Worm (Caenorhabditis elegans) whole organism, mixed stage, embryonic: ENCODE data around the gene T11B7.2.

ENCODE experiments used
- bed-3 ChIP-seq: fragments of 200-800 bp; sonication (Bioruptor generic); optimal IDR thresholded peaks from 3 replicates; lab custom pipeline; 2018; ENCODE audit warnings: mild to moderate bottlenecking, missing genetic modification characterization, moderate library complexity, missing compliant biosample characterization
- blmp-1 ChIP-seq: fragments of 150-350 bp; optimal IDR thresholded peaks from 2 replicates; lab custom pipeline; 2014; ENCODE audit warnings: missing biosample characterization, missing genetic modification characterization
- ceh-39 ChIP-seq: fragments of 150-350 bp; optimal IDR thresholded peaks from 2 replicates; lab custom pipeline; 2014; ENCODE audit warnings: missing biosample characterization, missing genetic modification characterization
- ceh-43 ChIP-seq: fragments of 200-800 bp; sonication (Bioruptor generic); optimal IDR thresholded peaks from 2 replicates; lab custom pipeline; 2018; ENCODE audit warnings: mild to moderate bottlenecking, missing genetic modification characterization, moderate library complexity, missing compliant biosample characterization
- ceh-83 ChIP-seq: fragments of 200-800 bp; sonication (Bioruptor generic); optimal IDR thresholded peaks from 2 replicates; lab custom pipeline; 2018; ENCODE audit warnings: mild to moderate bottlenecking, missing genetic modification characterization, missing compliant biosample characterization
- ces-1 ChIP-seq: fragments of 150-350 bp; optimal IDR thresholded peaks from 2 replicates; lab custom pipeline; 2014; ENCODE audit warnings: missing biosample characterization, missing genetic modification reagents, missing genetic modification characterization
- elt-1 ChIP-seq: sonication (generic microtip); optimal IDR thresholded peaks from 2 replicates; lab custom pipeline; 2017; ENCODE audit warnings: missing genetic modification characterization, mild to moderate bottlenecking, missing compliant biosample characterization, antibody characterized with exemption, moderate library complexity, borderline replicate concordance; ENCODE audit not compliant: insufficient read depth
- elt-3 ChIP-seq: fragments of 150-350 bp; optimal IDR thresholded peaks from 2 replicates; lab custom pipeline; 2014; ENCODE audit warnings: missing biosample characterization, missing genetic modification characterization
- ham-2 ChIP-seq: fragments of 200-800 bp; sonication (Bioruptor generic); optimal IDR thresholded peaks from 2 replicates; lab custom pipeline; 2018; ENCODE audit warnings: mild to moderate bottlenecking, missing genetic modification characterization, missing compliant biosample characterization
- hlh-1 ChIP-seq: fragments of 150-350 bp; optimal IDR thresholded peaks from 2 replicates; lab custom pipeline; 2014; ENCODE audit warnings: missing biosample characterization, missing genetic modification reagents, missing genetic modification characterization
- lin-32 ChIP-seq: fragments of 200-800 bp; sonication (Bioruptor generic); optimal IDR thresholded peaks from 2 replicates; lab custom pipeline; 2018; ENCODE audit warnings: mild to moderate bottlenecking, missing genetic modification characterization, missing compliant biosample characterization
- lsy-2 ChIP-seq: fragments of 150-350 bp; optimal IDR thresholded peaks from 2 replicates; lab custom pipeline; 2014; ENCODE audit warnings: missing biosample characterization, missing genetic modification characterization
- mab-5 ChIP-seq: fragments of 150-350 bp; optimal IDR thresholded peaks from 2 replicates; lab custom pipeline; 2014; ENCODE audit warnings: missing biosample characterization, missing genetic modification characterization
- mep-1 ChIP-seq: fragments of 150-350 bp; optimal IDR thresholded peaks from 2 replicates; lab custom pipeline; 2017; ENCODE audit warnings: missing biosample characterization, missing genetic modification reagents, missing genetic modification characterization, inconsistent platforms
- nhr-12 ChIP-seq: fragments of 150-350 bp; optimal IDR thresholded peaks from 2 replicates; lab custom pipeline; 2014; ENCODE audit warnings: missing biosample characterization, missing genetic modification characterization
- nhr-2 ChIP-seq: fragments of 150-350 bp; optimal IDR thresholded peaks from 2 replicates; lab custom pipeline; 2014; ENCODE audit warnings: missing biosample characterization, missing genetic modification characterization
- nhr-28 ChIP-seq: fragments of 150-350 bp; optimal IDR thresholded peaks from 2 replicates; lab custom pipeline; 2014; ENCODE audit warnings: missing biosample characterization, missing genetic modification characterization
- nhr-76 ChIP-seq: sonication (generic microtip); optimal IDR thresholded peaks from 2 replicates; lab custom pipeline; 2017; ENCODE audit warnings: missing biosample characterization, missing genetic modification characterization
- pha-4 ChIP-seq: fragments of 150-350 bp; optimal IDR thresholded peaks from 2 replicates; lab custom pipeline; 2018; ENCODE audit warnings: missing biosample characterization, missing genetic modification reagents, missing genetic modification characterization
- snpc-4 ChIP-seq: fragments of 150-350 bp; optimal IDR thresholded peaks from 2 replicates; lab custom pipeline; 2014; ENCODE audit warnings: missing biosample characterization, missing genetic modification characterization
- sptf-1 ChIP-seq: sonication (generic microtip); optimal IDR thresholded peaks from 2 replicates; lab custom pipeline; 2017; ENCODE audit warnings: mild to moderate bottlenecking, missing genetic modification characterization, moderate library complexity, missing compliant biosample characterization
- tbx-8 ChIP-seq: fragments of 200-800 bp; sonication (Bioruptor generic); optimal IDR thresholded peaks from 2 replicates; lab custom pipeline; 2018; ENCODE audit warnings: mild to moderate bottlenecking, missing genetic modification characterization, moderate library complexity, missing compliant biosample characterization
- unc-120 ChIP-seq: sonication (generic microtip); optimal IDR thresholded peaks from 2 replicates; lab custom pipeline; 2017; ENCODE audit warnings: missing genetic modification characterization, missing compliant biosample characterization; ENCODE audit not compliant: poor library complexity, severe bottlenecking
- unc-62 ChIP-seq: fragments of 150-350 bp; optimal IDR thresholded peaks from 2 replicates; lab custom pipeline; 2014; ENCODE audit warnings: missing biosample characterization, missing genetic modification reagents, missing genetic modification characterization
- zip-8 ChIP-seq: fragments of 150-350 bp; optimal IDR thresholded peaks from 2 replicates; lab custom pipeline; 2014; ENCODE audit warnings: missing biosample characterization, missing genetic modification characterization
- ztf-11 ChIP-seq: fragments of 150-350 bp; optimal IDR thresholded peaks from 2 replicates; lab custom pipeline; 2014; ENCODE audit warnings: missing biosample characterization, missing genetic modification characterization

T11B7.2 gene

ce11 chrIV:8872958-8873357 is 28.6 kb upstream of the T11B7.2 start, which contains the start of gene C09G9.3:
Gene C09G9.3, minus strand, starts transcription at chrIV:8873058.
- TF ChIP-seq ceh-43 (GFP tag; lab: Kevin White, UChicago) (no peak), lin-32 (GFP tag; lab: Kevin White, UChicago) (no peak), nhr-12 (tag; lab: Kevin White, UChicago) (no peak), nhr-28 (tag; lab: Kevin White, UChicago) (no peak), lsy-2 (tag; lab: Kevin White, UChicago) (no peak), mep-1 (tag; lab: Kevin White, UChicago) (no peak), elt-1 (no peak), ceh-39 (tag; lab: Kevin White, UChicago) (no peak), mab-5 (tag; lab: Kevin White, UChicago) (no peak), tbx-8 (GFP tag; lab: Kevin White, UChicago) (no peak), nhr-2 (tag; lab: Kevin White, UChicago) (no peak), sptf-1 (tag; lab: Kevin White, UChicago) (no peak), nhr-76 (tag; lab: Kevin White, UChicago) (no peak)

ce11 chrIV:8869624-8870023 is 25.3 kb upstream of the T11B7.2 start, which contains the start of gene npp-23:
Gene npp-23, minus strand, starts transcription at chrIV:8869679.
- TF ChIP-seq mep-1 (tag; lab: Kevin White, UChicago), result peak; percentile 5
- no peak for TF ChIP-seq unc-120
- no peak for TF ChIP-seq elt-1
- no peak for TF ChIP-seq snpc-4 (tag; lab: Kevin White, UChicago)
- peak; percentile 7 for TF ChIP-seq lsy-2 (tag; lab: Kevin White, UChicago)
- peak; percentile 5 for TF ChIP-seq hlh-1 (tag; lab: Kevin White, UChicago)

DNA sequence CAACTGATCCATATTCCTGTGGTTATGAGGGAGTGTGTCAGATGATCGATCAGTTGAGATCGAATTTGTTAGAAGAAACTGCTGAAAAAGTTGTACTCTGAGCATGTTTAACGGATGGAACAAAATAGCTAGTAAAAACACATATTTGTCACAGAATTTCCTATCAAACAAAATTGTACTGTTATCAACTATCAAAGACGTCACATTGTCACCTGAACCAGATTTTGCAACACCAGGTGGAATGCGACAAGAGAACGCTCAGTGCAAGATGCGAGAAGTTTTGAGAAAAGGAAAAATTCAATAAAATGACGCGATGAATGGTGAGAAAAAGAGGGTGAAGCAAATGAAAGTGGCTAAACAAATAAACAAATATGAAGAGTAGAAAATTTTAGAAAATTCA is 23.2 kb upstream of the T11B7.2 start:
- TF ChIP-seq tbx-8 (GFP tag; lab: Kevin White, UChicago) (no peak), pha-4 (tag; lab: Kevin White, UChicago) (no peak), zip-8 (tag; lab: Kevin White, UChicago) (no peak)

DNA sequence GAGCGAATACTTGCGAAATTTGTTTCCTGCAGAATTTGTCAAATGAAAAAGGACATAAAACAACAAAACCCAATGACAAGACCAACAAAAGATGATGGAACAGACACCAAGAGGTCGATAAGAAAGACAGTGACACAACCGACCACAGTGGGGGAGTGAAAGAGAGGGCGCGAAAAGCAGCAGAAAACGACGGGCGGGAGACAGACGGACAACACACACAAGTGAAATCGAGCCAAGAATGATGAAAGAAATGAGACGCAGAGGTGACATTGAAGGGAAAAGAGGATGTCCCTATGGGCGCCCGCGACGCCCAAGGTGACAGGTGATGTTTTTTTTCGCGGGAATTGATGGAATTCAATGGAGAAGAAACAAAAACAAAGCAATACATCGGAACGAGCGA is 21.7 kb upstream of the T11B7.2 start:
- TF ChIP-seq pha-4 (tag; lab: Kevin White, UChicago) (no peak), unc-62 (GFP tag; lab: Kevin White, UChicago) (peak; percentile 69), unc-120 (peak; percentile 81), tbx-8 (GFP tag; lab: Kevin White, UChicago) (no peak)

- TF ChIP-seq ztf-11 (tag; lab: Kevin White, UChicago) (no peak), ceh-83 (GFP tag; lab: Kevin White, UChicago) (no peak), tbx-8 (GFP tag; lab: Kevin White, UChicago) (no peak), mep-1 (tag; lab: Kevin White, UChicago) (no peak), nhr-12 (tag; lab: Kevin White, UChicago) (no peak), nhr-28 (tag; lab: Kevin White, UChicago) (no peak), bed-3 (GFP tag; lab: Kevin White, UChicago) (no peak), sptf-1 (tag; lab: Kevin White, UChicago) (no peak), ham-2 (GFP tag; lab: Kevin White, UChicago) (no peak), nhr-76 (tag; lab: Kevin White, UChicago) (no peak), lsy-2 (tag; lab: Kevin White, UChicago) (no peak), mab-5 (tag; lab: Kevin White, UChicago) (no peak), elt-3 (tag; lab: Kevin White, UChicago) (no peak), unc-62 (GFP tag; lab: Kevin White, UChicago) (no peak), lin-32 (GFP tag; lab: Kevin White, UChicago) (no peak), zip-8 (tag; lab: Kevin White, UChicago) (no peak)
Observed at ce11 chrIV:8865343-8865742, 21.0 kb upstream of the T11B7.2 start, which contains the start of gene C09G9.1. Gene C09G9.1, minus strand, starts transcription at chrIV:8865485.

- TF ChIP-seq tbx-8 (GFP tag; lab: Kevin White, UChicago) (no peak), nhr-2 (tag; lab: Kevin White, UChicago) (no peak), mep-1 (tag; lab: Kevin White, UChicago) (no peak), ces-1 (no peak), zip-8 (tag; lab: Kevin White, UChicago) (no peak), blmp-1 (no peak)
Observed at ce11 chrIV:8864672-8865071, 20.3 kb upstream of the T11B7.2 start.
